Worm (Caenorhabditis elegans): ENCODE data around the gene swsn-1.

The swsn-1 gene

DNA sequence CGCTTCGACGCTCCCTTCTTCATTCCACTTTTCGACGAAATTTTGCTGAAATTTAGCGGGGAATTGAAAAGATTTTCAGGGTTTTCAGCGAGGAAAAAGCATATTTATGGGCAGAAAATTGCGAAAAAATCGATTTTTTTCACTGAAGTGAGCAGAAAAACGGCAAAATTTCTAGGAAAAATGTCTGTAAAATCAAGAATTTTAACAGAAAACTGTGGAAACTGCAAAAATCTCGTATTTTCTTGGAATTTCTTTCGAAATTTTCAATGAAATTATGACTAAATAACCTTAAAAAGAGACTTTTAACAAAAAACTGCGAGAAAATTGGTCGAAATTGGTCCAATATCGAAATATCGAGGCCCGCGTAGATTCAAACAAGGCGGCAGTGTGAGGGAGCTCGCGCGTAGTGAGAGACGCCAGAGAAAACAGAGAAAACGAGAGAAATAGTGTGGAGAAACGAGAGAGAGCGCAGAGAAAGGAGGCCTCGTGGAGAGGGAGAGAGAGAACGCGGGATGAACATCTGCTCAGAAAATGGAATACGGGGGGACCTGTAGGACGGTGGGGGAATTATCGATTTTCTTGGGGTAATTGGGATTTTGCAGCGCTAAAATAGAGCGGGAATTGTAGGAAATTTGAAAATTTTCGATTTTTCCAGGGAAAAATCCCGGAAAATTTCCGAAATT lies at the start of gene swsn-1:
Gene swsn-1, minus strand, starts transcription at position 51 of the 683 bp plus-strand sequence.
- TF ChIP-seq ztf-11 (tag; optimal IDR thresholded peaks at IDR 0.05) (no peak), unc-39 (tag; optimal IDR thresholded peaks at IDR 0.05) (no peak), sma-3 (GFP tag; optimal IDR thresholded peaks at IDR 0.05) (no peak), C34F6.9 (tag; optimal IDR thresholded peaks at IDR 0.05) (peak; percentile 47), sma-9 (GFP tag; optimal IDR thresholded peaks at IDR 0.05) (no peak), sma-9 (tag; optimal IDR thresholded peaks at IDR 0.05) (no peak), fos-1 (tag; optimal IDR thresholded peaks at IDR 0.05) (no peak), unc-62 (GFP tag; optimal IDR thresholded peaks at IDR 0.05) (no peak), nhr-77 (tag; optimal IDR thresholded peaks at IDR 0.05) (no peak), ZK546.5 (tag; optimal IDR thresholded peaks at IDR 0.05) (no peak), mab-5 (tag; optimal IDR thresholded peaks at IDR 0.05) (peak; percentile 7), mdl-1 (tag; optimal IDR thresholded peaks at IDR 0.05) (peak; percentile 25 to 47), Y55F3AM.14 (GFP tag; optimal IDR thresholded peaks at IDR 0.05) (no peak), ceh-16 (tag; optimal IDR thresholded peaks at IDR 0.05) (no peak), nhr-12 (tag; optimal IDR thresholded peaks at IDR 0.05) (no peak), nhr-25 (tag; optimal IDR thresholded peaks at IDR 0.05) (no peak), lin-39 (tag; optimal IDR thresholded peaks at IDR 0.05) (no peak), alr-1 (tag; optimal IDR thresholded peaks at IDR 0.05) (no peak), lin-11 (tag; optimal IDR thresholded peaks at IDR 0.05) (no peak), unc-55 (GFP tag; optimal IDR thresholded peaks at IDR 0.05) (peak; percentile 66), peb-1 (tag; optimal IDR thresholded peaks at IDR 0.05) (no peak), sem-4 (tag; optimal IDR thresholded peaks at IDR 0.05) (no peak), ceh-82 (tag; optimal IDR thresholded peaks at IDR 0.05) (no peak), R02D3.7 (tag; optimal IDR thresholded peaks at IDR 0.05) (no peak), crh-2 (tag; optimal IDR thresholded peaks at IDR 0.05) (peak; percentile 10), nhr-23 (tag; optimal IDR thresholded peaks at IDR 0.05) (no peak), elt-3 (tag; optimal IDR thresholded peaks at IDR 0.05) (no peak), nhr-129 (tag; optimal IDR thresholded peaks at IDR 0.05) (peak; percentile 38), zag-1 (tag; optimal IDR thresholded peaks at IDR 0.05) (peak; percentile 18), nhr-10 (tag; optimal IDR thresholded peaks at IDR 0.05) (no peak), mbf-1 (tag; optimal IDR thresholded peaks at IDR 0.05) (no peak), ztf-4 (tag; optimal IDR thresholded peaks at IDR 0.05) (no peak), lsy-2 (tag; optimal IDR thresholded peaks at IDR 0.05) (peak; percentile 18 to 47), egl-27 (tag; optimal IDR thresholded peaks at IDR 0.05) (peak; percentile 27), ztf-1 (GFP tag; conservative IDR thresholded peaks at IDR 0.05) (no peak), nhr-6 (tag; optimal IDR thresholded peaks at IDR 0.05) (no peak), blmp-1 (tag; optimal IDR thresholded peaks at IDR 0.05; ENCODE audit: insufficient read depth) (no peak), aly-2 (tag; optimal IDR thresholded peaks at IDR 0.05) (no peak), ama-1 (optimal IDR thresholded peaks at IDR 0.05) (no peak), gmeb-1 (tag; optimal IDR thresholded peaks at IDR 0.05) (peak; percentile 39), F13H6.1 (tag; optimal IDR thresholded peaks at IDR 0.05) (peak; percentile 42), lin-13 (GFP tag; optimal IDR thresholded peaks at IDR 0.05) (peak; percentile 29), elt-1 (tag; optimal IDR thresholded peaks at IDR 0.05) (no peak), nhr-21 (tag; optimal IDR thresholded peaks at IDR 0.05) (no peak), nhr-237 (tag; optimal IDR thresholded peaks at IDR 0.05) (no peak), nhr-11 (tag; optimal IDR thresholded peaks at IDR 0.05) (no peak), snpc-4 (tag; optimal IDR thresholded peaks at IDR 0.05) (no peak), skn-1 (tag; optimal IDR thresholded peaks at IDR 0.05) (no peak), dmd-4 (tag; optimal IDR thresholded peaks at IDR 0.05) (no peak)

Data from whole organism, L2 larva.